Worm (Caenorhabditis elegans) whole organism, late embryonic: ENCODE results near the gene srh-271.
A peak's percentile ranks its signal among the peaks of the same experiment; 100 is the strongest.
"Not testable (repeated sequence)": the region's sequence is repeated elsewhere in the genome, so short reads cannot be mapped to it uniquely, and the experiment has no call there.

ENCODE experiments used
- F13H6.1 ChIP-seq: sonication (generic microtip); optimal IDR thresholded peaks from 2 replicates; lab custom pipeline; 2016; ENCODE audit warnings: missing genetic modification characterization, missing compliant biosample characterization
- ama-1 ChIP-seq: fragments of 150-350 bp; optimal IDR thresholded peaks from 2 replicates; lab custom pipeline; 2014
- ceh-2 ChIP-seq: sonication (generic microtip); optimal IDR thresholded peaks from 2 replicates; lab custom pipeline; 2016; ENCODE audit warnings: missing genotype, missing genetic modification characterization, missing compliant biosample characterization
- ceh-31 ChIP-seq: sonication (generic microtip); optimal IDR thresholded peaks from 2 replicates; lab custom pipeline; 2016; ENCODE audit warnings: missing genetic modification characterization, missing compliant biosample characterization
- ceh-45 ChIP-seq: fragments of 200-800 bp; sonication (Bioruptor generic); IDR thresholded peaks from 2 replicates; pipeline ENCODE4 v1.3.6; 2022; ENCODE audit warnings: missing genetic modification reagents, missing genetic modification characterization, missing compliant biosample characterization
- ceh-9 ChIP-seq: sonication (generic microtip); optimal IDR thresholded peaks from 2 replicates; lab custom pipeline; 2016; ENCODE audit warnings: mild to moderate bottlenecking, missing genetic modification characterization, inconsistent platforms, missing compliant biosample characterization
- che-1 ChIP-seq: sonication (generic microtip); optimal IDR thresholded peaks from 2 replicates; lab custom pipeline; 2016; ENCODE audit warnings: mild to moderate bottlenecking, missing genetic modification characterization, missing compliant biosample characterization
- dmd-4 ChIP-seq: sonication (generic microtip); optimal IDR thresholded peaks from 2 replicates; lab custom pipeline; 2016; ENCODE audit warnings: borderline replicate concordance, missing genetic modification characterization, missing compliant biosample characterization
- elt-2 ChIP-seq: sonication (generic microtip); optimal IDR thresholded peaks from 2 replicates; lab custom pipeline; 2016; ENCODE audit warnings: missing genetic modification reagents, missing genetic modification characterization, missing compliant biosample characterization
- ets-4 ChIP-seq: sonication (generic microtip); optimal IDR thresholded peaks from 2 replicates; lab custom pipeline; 2016; ENCODE audit warnings: missing genetic modification characterization, missing compliant biosample characterization
- fax-1 ChIP-seq: sonication (generic microtip); optimal IDR thresholded peaks from 2 replicates; lab custom pipeline; 2016; ENCODE audit warnings: missing genotype, missing genetic modification characterization, missing compliant biosample characterization
- fkh-6 ChIP-seq: sonication (generic microtip); optimal IDR thresholded peaks from 2 replicates; lab custom pipeline; 2016; ENCODE audit warnings: missing genetic modification characterization, missing compliant biosample characterization
- hlh-13 ChIP-seq: fragments of 200-800 bp; sonication (Bioruptor generic); optimal IDR thresholded peaks from 2 replicates; lab custom pipeline; 2018; ENCODE audit warnings: mild to moderate bottlenecking, missing genetic modification characterization, missing compliant biosample characterization
- hlh-15 ChIP-seq: sonication (generic microtip); optimal IDR thresholded peaks from 2 replicates; lab custom pipeline; 2016; ENCODE audit warnings: missing genetic modification characterization, missing compliant biosample characterization
- hlh-30 ChIP-seq: sonication (generic microtip); optimal IDR thresholded peaks from 2 replicates; lab custom pipeline; 2017; ENCODE audit warnings: antibody characterized with exemption, missing genetic modification characterization, missing compliant biosample characterization; ENCODE audit not compliant: insufficient read depth
- hlh-6 ChIP-seq: sonication (generic microtip); optimal IDR thresholded peaks from 2 replicates; lab custom pipeline; 2016; ENCODE audit warnings: missing genotype, missing genetic modification characterization, missing compliant biosample characterization
- hlh-8 ChIP-seq: sonication (generic microtip); optimal IDR thresholded peaks from 2 replicates; lab custom pipeline; 2016; ENCODE audit warnings: missing genotype, missing genetic modification characterization, missing compliant biosample characterization
- lin-11 ChIP-seq: fragments of 200-800 bp; sonication (Bioruptor generic); optimal IDR thresholded peaks from 2 replicates; lab custom pipeline; 2018; ENCODE audit warnings: mild to moderate bottlenecking, missing genetic modification characterization, missing compliant biosample characterization
- pax-1 ChIP-seq: fragments of 150-350 bp; optimal IDR thresholded peaks from 2 replicates; lab custom pipeline; 2014; ENCODE audit warnings: missing biosample characterization, missing genetic modification characterization
- pha-4 ChIP-seq: fragments of 150-350 bp; optimal IDR thresholded peaks from 2 replicates; lab custom pipeline; 2018; ENCODE audit warnings: missing biosample characterization, missing genetic modification reagents, missing genetic modification characterization
- pqm-1 ChIP-seq: sonication (generic microtip); optimal IDR thresholded peaks from 2 replicates; lab custom pipeline; 2016; ENCODE audit warnings: missing genetic modification characterization, missing compliant biosample characterization
- pros-1 ChIP-seq: fragments of 150-350 bp; optimal IDR thresholded peaks from 2 replicates; lab custom pipeline; 2014; ENCODE audit warnings: missing biosample characterization, missing genetic modification reagents, missing genetic modification characterization
- rnt-1 ChIP-seq: sonication (generic microtip); optimal IDR thresholded peaks from 2 replicates; lab custom pipeline; 2016; ENCODE audit warnings: missing genetic modification characterization, missing compliant biosample characterization
- sdc-2 ChIP-seq: sonication (generic microtip); optimal IDR thresholded peaks from 2 replicates; lab custom pipeline; 2016; ENCODE audit warnings: missing genotype, missing genetic modification characterization, missing compliant biosample characterization
- syd-9 ChIP-seq: sonication (generic microtip); optimal IDR thresholded peaks from 2 replicates; lab custom pipeline; 2016; ENCODE audit warnings: mild to moderate bottlenecking, missing genetic modification characterization, moderate library complexity, missing compliant biosample characterization
- tbx-2 ChIP-seq: sonication (generic microtip); optimal IDR thresholded peaks from 2 replicates; lab custom pipeline; 2016; ENCODE audit warnings: missing genetic modification characterization, missing compliant biosample characterization
- unc-3 ChIP-seq, 2 experiments: fragments of 200-800 bp in 1 of 2; sonication (Bioruptor generic) in 1 of 2; sonication (generic microtip) in 1 of 2; conservative IDR thresholded peaks in 1 of 2; optimal IDR thresholded peaks in 1 of 2; 2 replicates each; pipeline versions ENCODE4 v1.3.6 to Lab custom; 2016 to 2022; ENCODE audit warnings: missing compliant biosample characterization in 2 of 2, missing genetic modification characterization in 2 of 2, missing genetic modification reagents in 1 of 2
- unc-42 ChIP-seq: sonication (generic microtip); optimal IDR thresholded peaks from 2 replicates; lab custom pipeline; 2016; ENCODE audit warnings: missing genotype, missing genetic modification characterization, missing compliant biosample characterization
- unc-55 ChIP-seq: sonication (generic microtip); optimal IDR thresholded peaks from 2 replicates; lab custom pipeline; 2017; ENCODE audit warnings: missing biosample characterization, missing genetic modification reagents, missing genetic modification characterization
- zip-5 ChIP-seq: sonication (generic microtip); optimal IDR thresholded peaks from 2 replicates; lab custom pipeline; 2016; ENCODE audit warnings: missing genetic modification characterization, missing compliant biosample characterization

Gene srh-271

ce11 chrV:2638545-2638944 lies 16.8 kb upstream of the srh-271 start, which contains the start of gene W02H5.19 (continued):
- TF ChIP-seq sdc-2 (tag; lab: Kevin White, UChicago) = peak; percentile 13
- peak; percentile 57 for TF ChIP-seq fax-1 (tag; lab: Kevin White, UChicago)
- TF ChIP-seq ets-4 (tag; lab: Kevin White, UChicago) = peak; percentile 95
- TF ChIP-seq unc-3 (GFP tag; conservative IDR thresholded peaks at IDR 0.05; lab: Robert Waterston, UW) = no peak
- TF ChIP-seq unc-3 (tag; optimal IDR thresholded peaks at IDR 0.05; lab: Kevin White, UChicago) = no peak
- peak; percentile 11 for TF ChIP-seq fkh-6
- TF ChIP-seq tbx-2 (tag; lab: Kevin White, UChicago) = peak; percentile 87
- TF ChIP-seq unc-55 (GFP tag; lab: Kevin White, UChicago) = no peak
- peak; percentile 46 for TF ChIP-seq unc-42
- TF ChIP-seq ceh-2 (tag; lab: Kevin White, UChicago) = peak; percentile 91

- TF ChIP-seq dmd-4 (tag; lab: Kevin White, UChicago); F13H6.1; rnt-1 (tag; lab: Kevin White, UChicago): not testable (repeated sequence)
Observed at ce11 chrV:2625360-2625759, 3.6 kb upstream of the srh-271 start, which contains the start of gene sknr-1. Gene sknr-1, minus strand, starts transcription at chrV:2625460.

ce11 chrV:2623765-2624164 lies 2.0 kb upstream of the srh-271 start:
- TF ChIP-seq ama-1 (no peak), ceh-2 (tag; lab: Kevin White, UChicago) (no peak), pros-1 (no peak), pha-4 (no peak), zip-5 (tag; lab: Kevin White, UChicago) (no peak), elt-2 (tag; lab: Kevin White, UChicago) (no peak), pqm-1 (tag; lab: Kevin White, UChicago) (no peak), lin-11 (tag; lab: Kevin White, UChicago) (no peak), ceh-45 (GFP tag; lab: Robert Waterston, UW) (no peak)

ce11 chrV:2617499-2617898 lies 4.3 kb downstream of the srh-271 start:
- TF ChIP-seq ceh-31 (tag; lab: Kevin White, UChicago) (no peak), lin-11 (tag; lab: Kevin White, UChicago) (no peak), hlh-8 (tag; lab: Kevin White, UChicago) (no peak), unc-3 (GFP tag; conservative IDR thresholded peaks at IDR 0.05; lab: Robert Waterston, UW) (no peak), unc-3 (tag; optimal IDR thresholded peaks at IDR 0.05; lab: Kevin White, UChicago) (no peak), che-1 (tag; lab: Kevin White, UChicago) (no peak), hlh-30 (no peak), rnt-1 (tag; lab: Kevin White, UChicago) (no peak), hlh-13 (GFP tag; lab: Kevin White, UChicago) (no peak), elt-2 (tag; lab: Kevin White, UChicago) (no peak), syd-9 (tag; lab: Kevin White, UChicago) (no peak), hlh-15 (tag; lab: Kevin White, UChicago) (no peak), unc-55 (GFP tag; lab: Kevin White, UChicago) (no peak), ets-4 (tag; lab: Kevin White, UChicago) (no peak), hlh-6 (tag; lab: Kevin White, UChicago) (no peak), ceh-45 (GFP tag; lab: Robert Waterston, UW) (no peak), ceh-9 (tag; lab: Kevin White, UChicago) (no peak), pros-1 (no peak), pax-1 (tag; lab: Kevin White, UChicago) (no peak)
- TF ChIP-seq, all 69 proteins: peak for 0

- TF ChIP-seq elt-2 (tag; lab: Kevin White, UChicago) (peak; percentile 10), ceh-9 (tag; lab: Kevin White, UChicago) (no peak)
Observed at ce11 chrV:2614986-2615687, 6.6 kb downstream of the srh-271 start, which contains the start of gene F53E10.1. Gene F53E10.1, plus strand, starts transcription at chrV:2615310.
